Fruit fly (Drosophila melanogaster): Measurements from ENCODE around the gene CG33272.

Gene CG33272

DNA sequence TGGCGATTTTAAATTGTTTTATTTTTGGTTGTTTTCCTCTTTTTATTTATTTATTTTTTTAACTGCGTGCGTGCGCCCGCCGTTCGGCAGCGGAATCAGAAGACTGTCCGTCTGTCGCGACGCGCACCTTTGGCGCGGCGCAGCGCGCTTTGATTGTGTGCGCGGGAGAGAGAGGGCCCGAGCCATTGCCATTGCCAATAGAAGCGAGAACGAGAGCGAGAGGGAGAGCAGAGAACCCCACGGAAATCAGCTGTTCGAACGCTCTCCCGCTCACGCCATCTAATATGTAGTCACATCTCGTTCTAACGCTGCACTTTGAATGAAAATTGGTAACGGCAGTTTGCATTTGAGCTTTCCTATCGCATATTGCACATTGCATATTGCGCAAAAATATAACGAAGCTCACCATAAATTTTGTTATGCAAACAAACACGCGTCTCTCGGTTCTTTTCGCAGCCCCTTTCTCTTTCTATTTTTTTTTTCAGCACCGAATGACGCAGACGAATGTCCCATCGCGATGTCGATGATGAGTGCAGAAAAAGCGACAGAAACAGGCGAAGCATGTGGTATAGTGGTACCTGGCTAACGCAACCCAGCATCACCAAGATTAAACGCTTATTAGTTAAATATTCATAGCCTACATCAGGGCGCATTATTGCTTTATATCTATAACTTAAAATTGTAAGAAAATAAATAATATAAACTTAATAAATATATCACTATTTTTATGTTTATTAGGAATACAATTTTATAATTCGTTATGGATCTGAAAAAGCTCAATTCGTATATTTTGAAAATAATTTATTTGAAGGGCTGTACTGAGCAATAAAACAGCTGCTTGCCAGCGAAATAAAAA, 24.2 kb upstream of the CG33272 start (continued):
- TF ChIP-seq exex (tag; optimal IDR thresholded peaks at IDR 0.05): no peak
- TF ChIP-seq CG6791 (GFP tag; IDR thresholded peaks at IDR 0.05; ENCODE audit: partially characterized antibody): peak; percentile 58; the same call in 2 of the 3 replicates
- no peak for TF ChIP-seq Sry-δ (GFP tag; optimal IDR thresholded peaks at IDR 0.05)
- peak; percentile 46; the same call in 2 of the 3 replicates for TF ChIP-seq dysf (GFP tag; IDR thresholded peaks at IDR 0.05)
- TF ChIP-seq BtbVII (GFP tag; optimal IDR thresholded peaks at IDR 0.05): no peak
- no peak for TF ChIP-seq lbe (GFP tag; optimal IDR thresholded peaks at IDR 0.05)
- TF ChIP-seq CG2875 (GFP tag; optimal IDR thresholded peaks at IDR 0.05): no peak
- peak; percentile 55 for TF ChIP-seq Sox102F (GFP tag; optimal IDR thresholded peaks at IDR 0.05)
- no peak for TF ChIP-seq bab2 (GFP tag; optimal IDR thresholded peaks at IDR 0.05)
- no peak for TF ChIP-seq en (GFP tag; optimal IDR thresholded peaks at IDR 0.05)
- TF ChIP-seq CG18764 (GFP tag; optimal IDR thresholded peaks at IDR 0.05): no peak
- TF ChIP-seq CG18619 (GFP tag; optimal IDR thresholded peaks at IDR 0.05): no peak
- TF ChIP-seq Dp (GFP tag; optimal IDR thresholded peaks at IDR 0.05): no peak
- peak; percentile 60 for TF ChIP-seq CG2678 (tag; optimal IDR thresholded peaks at IDR 0.05)
- no peak for TF ChIP-seq cato (GFP tag; optimal IDR thresholded peaks at IDR 0.05; ENCODE audit: borderline replicate concordance)
- peak; percentile 17 for TF ChIP-seq CG11504 (tag; optimal IDR thresholded peaks at IDR 0.05)
- 0 out of 3 replicates have a peak, but pooled peaks have one; percentile 20 for TF ChIP-seq CG17361 (GFP tag; IDR thresholded peaks at IDR 0.05)
- TF ChIP-seq HLH54F (GFP tag; optimal IDR thresholded peaks at IDR 0.05): no peak
- no peak for TF ChIP-seq CG12104 (GFP tag; optimal IDR thresholded peaks at IDR 0.05)
- TF ChIP-seq Asciz (GFP tag; optimal IDR thresholded peaks at IDR 0.05): no peak
- peak; percentile 47; the same call in 2 of the 4 replicates for TF ChIP-seq Dll (GFP tag; IDR thresholded peaks at IDR 0.05; ENCODE audit: partially characterized antibody)
- no peak for TF ChIP-seq CG1603 (tag; optimal IDR thresholded peaks at IDR 0.05)
- TF ChIP-seq CG14050 (GFP tag; IDR thresholded peaks at IDR 0.05): no peak
- TF ChIP-seq CG3281 (GFP tag; optimal IDR thresholded peaks at IDR 0.05): no peak
- TF ChIP-seq stwl (tag; optimal IDR thresholded peaks at IDR 0.05): peak; percentile 7
- peak; percentile 55 for TF ChIP-seq CG10543 (GFP tag; optimal IDR thresholded peaks at IDR 0.05)
- TF ChIP-seq ken (GFP tag; IDR thresholded peaks at IDR 0.05): no peak
- no peak for TF ChIP-seq Scr (GFP tag; IDR thresholded peaks at IDR 0.05; ENCODE audit: partially characterized antibody)
- peak; percentile 61 for TF ChIP-seq gem (tag; optimal IDR thresholded peaks at IDR 0.05)
- no peak for TF ChIP-seq CG4360 (GFP tag; IDR thresholded peaks at IDR 0.05)
- TF ChIP-seq Rx (GFP tag; IDR thresholded peaks at IDR 0.05): no peak
- TF ChIP-seq ind (GFP tag; optimal IDR thresholded peaks at IDR 0.05): peak; percentile 3
- TF ChIP-seq Eip74EF (GFP tag; optimal IDR thresholded peaks at IDR 0.05): no peak
- TF ChIP-seq CG14014 (GFP tag; IDR thresholded peaks at IDR 0.05): peak; percentile 14; the same call in 1 of the 2 replicates
- no peak for TF ChIP-seq CG10959 (GFP tag; IDR thresholded peaks at IDR 0.05)
- TF ChIP-seq CG7786 (GFP tag; optimal IDR thresholded peaks at IDR 0.05): no peak
- TF ChIP-seq Doc3 (GFP tag; IDR thresholded peaks at IDR 0.05; ENCODE audit: partially characterized antibody): 0 out of 3 replicates have a peak, but pooled peaks have one; percentile 9
- TF ChIP-seq trem (tag; optimal IDR thresholded peaks at IDR 0.05): no peak
- no peak for TF ChIP-seq tna (GFP tag; IDR thresholded peaks at IDR 0.05; ENCODE audit: partially characterized antibody)
- no peak for TF ChIP-seq pita (GFP tag; optimal IDR thresholded peaks at IDR 0.05)
- no peak for TF ChIP-seq klu (GFP tag; IDR thresholded peaks at IDR 0.05)
- TF ChIP-seq ranshi (GFP tag; IDR thresholded peaks at IDR 0.05): peak; percentile 32; the same call in 1 of the 2 replicates
- TF ChIP-seq Fer3 (tag; optimal IDR thresholded peaks at IDR 0.05): no peak
- TF ChIP-seq Tbp (GFP tag; optimal IDR thresholded peaks at IDR 0.05): no peak
- 0 out of 2 replicates have a peak, but pooled peaks have one; percentile 16 for TF ChIP-seq CG14441 (GFP tag; IDR thresholded peaks at IDR 0.05)
- no peak for TF ChIP-seq jing (GFP tag; optimal IDR thresholded peaks at IDR 0.05)
- TF ChIP-seq Six4 (GFP tag; optimal IDR thresholded peaks at IDR 0.05): no peak
- TF ChIP-seq CG11456 (GFP tag; IDR thresholded peaks at IDR 0.05): 0 out of 3 replicates have a peak, but pooled peaks have one; percentile 26
